Fruit fly (Drosophila melanogaster): ENCODE results near the gene Pmm2.

Gene Pmm2

DNA sequence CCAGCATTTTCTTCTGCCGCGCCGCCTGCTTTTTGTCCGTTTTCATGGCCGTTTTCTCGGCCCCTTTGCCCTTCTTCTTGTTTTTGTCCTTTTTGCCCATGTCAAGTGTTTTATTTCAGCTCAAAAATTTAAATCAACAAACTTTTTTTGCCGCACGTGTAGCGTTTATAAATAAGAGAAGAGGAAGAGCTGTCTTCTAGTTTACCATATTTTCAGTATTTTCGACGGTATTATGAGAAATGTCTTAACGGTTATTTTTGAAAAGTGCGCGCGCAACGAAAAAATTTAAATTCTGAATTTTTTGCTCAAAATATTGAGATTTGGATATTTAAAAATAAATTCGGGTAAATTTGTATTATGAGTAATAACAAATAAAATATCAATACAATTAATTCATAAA is 2.7 kb downstream of the Pmm2 start, which contains the start of gene CG4069:
TSS of gene CG4069 (minus strand) at position 193 of the 400 bp plus-strand sequence.
- no peak for TF ChIP-seq CG5204 (GFP tag; optimal IDR thresholded peaks at IDR 0.05)
- peak; percentile 12 for TF ChIP-seq bab1 (GFP tag; optimal IDR thresholded peaks at IDR 0.05)
- TF ChIP-seq Mnt (GFP tag; optimal IDR thresholded peaks at IDR 0.05), result peak; percentile 94

- TF ChIP-seq CG11617 (GFP tag; optimal IDR thresholded peaks at IDR 0.05), result no peak
- no peak for TF ChIP-seq tj (GFP tag; optimal IDR thresholded peaks at IDR 0.05)
- TF ChIP-seq CG7101 (tag; optimal IDR thresholded peaks at IDR 0.05), result no peak
- TF ChIP-seq kay (GFP tag; ENCODE audit: borderline replicate concordance), result no peak
- TF ChIP-seq CG5204 (GFP tag; optimal IDR thresholded peaks at IDR 0.05), result no peak
- TF ChIP-seq CG7045 (GFP tag; optimal IDR thresholded peaks at IDR 0.05), result no peak
- no peak for TF ChIP-seq CG14711 (tag; optimal IDR thresholded peaks at IDR 0.05)
Observed at dm6 chr3L:12549471-12549870, 15.1 kb downstream of the Pmm2 start.

- TF ChIP-seq cic (GFP tag; optimal IDR thresholded peaks at IDR 0.05), result no peak
- no peak for TF ChIP-seq cnc (optimal IDR thresholded peaks at IDR 0.05)
- no peak for TF ChIP-seq Mnt (GFP tag; optimal IDR thresholded peaks at IDR 0.05)
- no peak for TF ChIP-seq toe (GFP tag; optimal IDR thresholded peaks at IDR 0.05)
- no peak for TF ChIP-seq CG12768 (GFP tag; optimal IDR thresholded peaks at IDR 0.05)
- TF ChIP-seq CG33017 (tag; optimal IDR thresholded peaks at IDR 0.05), result no peak
- no peak for TF ChIP-seq ovo (GFP tag; optimal IDR thresholded peaks at IDR 0.05)
- TF ChIP-seq tj (GFP tag; optimal IDR thresholded peaks at IDR 0.05), result no peak
- no peak for TF ChIP-seq pad (GFP tag; optimal IDR thresholded peaks at IDR 0.05)
- TF ChIP-seq CG7045 (GFP tag; optimal IDR thresholded peaks at IDR 0.05), result no peak
- no peak for TF ChIP-seq Crg-1 (GFP tag; optimal IDR thresholded peaks at IDR 0.05)
- TF ChIP-seq Clk (GFP tag; optimal IDR thresholded peaks at IDR 0.05), result no peak
- TF ChIP-seq bab1 (GFP tag; optimal IDR thresholded peaks at IDR 0.05), result no peak
- no peak for TF ChIP-seq Hr96 (GFP tag; optimal IDR thresholded peaks at IDR 0.05)
- no peak for TF ChIP-seq kay (GFP tag; ENCODE audit: borderline replicate concordance)
- no peak for TF ChIP-seq CG14711 (tag; optimal IDR thresholded peaks at IDR 0.05)
- no peak for TF ChIP-seq CG7101 (tag; optimal IDR thresholded peaks at IDR 0.05)
Observed at dm6 chr3L:12551671-12552070, 17.3 kb downstream of the Pmm2 start.

- no peak for TF ChIP-seq CG7101 (tag; optimal IDR thresholded peaks at IDR 0.05)
- TF ChIP-seq toe (GFP tag; optimal IDR thresholded peaks at IDR 0.05), result no peak
- no peak for TF ChIP-seq cnc (optimal IDR thresholded peaks at IDR 0.05)
- no peak for TF ChIP-seq Clk (GFP tag; optimal IDR thresholded peaks at IDR 0.05)
- no peak for TF ChIP-seq CG5204 (GFP tag; optimal IDR thresholded peaks at IDR 0.05)
- no peak for TF ChIP-seq cic (GFP tag; optimal IDR thresholded peaks at IDR 0.05)
- no peak for TF ChIP-seq CG11617 (GFP tag; optimal IDR thresholded peaks at IDR 0.05)
- TF ChIP-seq CG14711 (tag; optimal IDR thresholded peaks at IDR 0.05), result no peak
- TF ChIP-seq CG12768 (GFP tag; optimal IDR thresholded peaks at IDR 0.05), result no peak
- no peak for TF ChIP-seq kay (GFP tag; ENCODE audit: borderline replicate concordance)
- no peak for TF ChIP-seq Crg-1 (GFP tag; optimal IDR thresholded peaks at IDR 0.05)
- TF ChIP-seq CG7045 (GFP tag; optimal IDR thresholded peaks at IDR 0.05), result no peak
- no peak for TF ChIP-seq pad (GFP tag; optimal IDR thresholded peaks at IDR 0.05)
- no peak for TF ChIP-seq bab1 (GFP tag; optimal IDR thresholded peaks at IDR 0.05)
- TF ChIP-seq ovo (GFP tag; optimal IDR thresholded peaks at IDR 0.05), result no peak
Observed at dm6 chr3L:12557736-12558135, 23.3 kb downstream of the Pmm2 start.

dm6 chr3L:12559273-12559672 is 24.9 kb downstream of the Pmm2 start:
- TF ChIP-seq Hr96 (GFP tag; optimal IDR thresholded peaks at IDR 0.05) (no peak), CG1620 (GFP tag; optimal IDR thresholded peaks at IDR 0.05) (no peak), ovo (GFP tag; optimal IDR thresholded peaks at IDR 0.05) (no peak), Clk (GFP tag; optimal IDR thresholded peaks at IDR 0.05) (no peak), kay (GFP tag; ENCODE audit: borderline replicate concordance) (no peak), CG12768 (GFP tag; optimal IDR thresholded peaks at IDR 0.05) (no peak), bab1 (GFP tag; optimal IDR thresholded peaks at IDR 0.05) (no peak), cic (GFP tag; optimal IDR thresholded peaks at IDR 0.05) (no peak), CG5204 (GFP tag; optimal IDR thresholded peaks at IDR 0.05) (no peak), CG7101 (tag; optimal IDR thresholded peaks at IDR 0.05) (no peak), cnc (optimal IDR thresholded peaks at IDR 0.05) (no peak), tj (GFP tag; optimal IDR thresholded peaks at IDR 0.05) (no peak), pad (GFP tag; optimal IDR thresholded peaks at IDR 0.05) (no peak), Crg-1 (GFP tag; optimal IDR thresholded peaks at IDR 0.05) (no peak), CG7045 (GFP tag; optimal IDR thresholded peaks at IDR 0.05) (no peak), Mnt (GFP tag; optimal IDR thresholded peaks at IDR 0.05) (no peak)

dm6 chr3L:12564284-12564683 is 29.9 kb downstream of the Pmm2 start:
- TF ChIP-seq CG7045 (GFP tag; optimal IDR thresholded peaks at IDR 0.05) (no peak), CG7101 (tag; optimal IDR thresholded peaks at IDR 0.05) (no peak), Hr96 (GFP tag; optimal IDR thresholded peaks at IDR 0.05) (no peak), kay (GFP tag; ENCODE audit: borderline replicate concordance) (no peak), Crg-1 (GFP tag; optimal IDR thresholded peaks at IDR 0.05) (no peak), Clk (GFP tag; optimal IDR thresholded peaks at IDR 0.05) (no peak), CG5204 (GFP tag; optimal IDR thresholded peaks at IDR 0.05) (no peak), CG14711 (tag; optimal IDR thresholded peaks at IDR 0.05) (no peak), pad (GFP tag; optimal IDR thresholded peaks at IDR 0.05) (no peak)

DNA sequence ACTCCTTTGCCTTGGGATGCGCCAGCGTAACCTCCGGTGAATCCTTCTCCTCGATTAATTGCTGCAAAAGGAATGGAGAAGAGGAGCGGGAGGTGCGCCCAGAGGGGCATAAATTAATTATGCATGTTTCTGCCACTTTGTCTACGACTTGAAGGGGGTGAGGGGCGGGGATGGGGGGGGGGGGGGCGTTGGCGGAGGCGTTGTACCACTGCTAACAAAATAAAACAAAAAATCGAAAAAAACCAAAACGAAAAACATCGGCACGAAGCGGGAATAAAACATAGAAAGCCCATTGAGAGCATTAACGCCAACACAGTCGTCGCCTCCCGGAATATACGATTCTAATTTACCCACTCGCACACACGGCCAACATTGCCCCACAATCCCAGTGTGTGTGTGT is 30.6 kb downstream of the Pmm2 start:
- no peak for TF ChIP-seq CG11617 (GFP tag; optimal IDR thresholded peaks at IDR 0.05)
- TF ChIP-seq CG7101 (tag; optimal IDR thresholded peaks at IDR 0.05), result no peak
- TF ChIP-seq pad (GFP tag; optimal IDR thresholded peaks at IDR 0.05), result no peak
- TF ChIP-seq CG7045 (GFP tag; optimal IDR thresholded peaks at IDR 0.05), result no peak
- no peak for TF ChIP-seq CG5204 (GFP tag; optimal IDR thresholded peaks at IDR 0.05)
- TF ChIP-seq toe (GFP tag; optimal IDR thresholded peaks at IDR 0.05), result no peak
- no peak for TF ChIP-seq CG14711 (tag; optimal IDR thresholded peaks at IDR 0.05)
- TF ChIP-seq ovo (GFP tag; optimal IDR thresholded peaks at IDR 0.05), result no peak
- no peak for TF ChIP-seq cnc (optimal IDR thresholded peaks at IDR 0.05)
